ENCODE assay signal across 6 worm cellular contexts in the genomic region with DNA sequence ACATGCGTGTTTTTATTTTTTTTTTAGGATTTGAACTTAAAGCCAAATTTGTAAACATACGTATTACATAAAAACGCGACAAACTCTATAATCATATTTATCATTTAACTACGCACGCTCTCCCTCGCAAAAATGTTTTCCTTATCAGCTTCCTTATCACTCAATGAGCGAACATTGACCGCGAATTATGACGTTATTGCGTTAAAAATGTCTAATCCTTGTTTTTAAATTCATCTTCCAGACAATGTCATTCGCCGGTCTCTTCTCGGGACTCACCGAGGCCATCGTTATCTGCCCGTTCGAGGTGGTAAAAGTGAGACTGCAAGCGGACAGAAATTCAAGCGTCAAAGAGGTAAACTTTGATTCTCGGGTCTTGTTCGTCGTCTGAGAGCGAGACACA.
TF ChIP-seq lines count a peak whose summit lies in the region.

No protein-coding gene starts in this region.

TF ChIP-seq in whole organism, L1 larva, 84 proteins besides CTCF, POLR2A, EP300 and RAD21 (continues in another document):
- TF ChIP-seq lin-35 (GFP tag; optimal IDR thresholded peaks at IDR 0.05; lab: Kevin White, UChicago) (peak in 1 of 2 experiments; percentile 65), ceh-63 (GFP tag; optimal IDR thresholded peaks at IDR 0.05; lab: Kevin White, UChicago) (no peak), lsy-2 (tag; optimal IDR thresholded peaks at IDR 0.05; lab: Kevin White, UChicago) (no peak), unc-62 (GFP tag; optimal IDR thresholded peaks at IDR 0.05; lab: Kevin White, UChicago) (no peak), swsn-7 (tag; optimal IDR thresholded peaks at IDR 0.05; lab: Kevin White, UChicago) (no peak), aha-1 (tag; optimal IDR thresholded peaks at IDR 0.05; lab: Kevin White, UChicago) (no peak), ceh-8 (GFP tag; optimal IDR thresholded peaks at IDR 0.05; lab: Kevin White, UChicago) (no peak), jun-1 (tag; optimal IDR thresholded peaks at IDR 0.05; lab: Kevin White, UChicago) (peak; percentile 14), efl-1 (optimal IDR thresholded peaks at IDR 0.05; lab: Kevin White, UChicago) (no peak), efl-1 (GFP tag; optimal IDR thresholded peaks at IDR 0.05 in 1 of 2; lab: Kevin White, UChicago) (peak in 1 of 2 experiments; percentile 3), elt-2 (tag; optimal IDR thresholded peaks at IDR 0.05; lab: Kevin White, UChicago) (peak; percentile 99), nhr-71 (tag; optimal IDR thresholded peaks at IDR 0.05; lab: Kevin White, UChicago) (peak; percentile 73), vab-15 (tag; optimal IDR thresholded peaks at IDR 0.05; lab: Kevin White, UChicago) (no peak), mep-1 (tag; optimal IDR thresholded peaks at IDR 0.05; lab: Kevin White, UChicago) (no peak), nhr-12 (tag; optimal IDR thresholded peaks at IDR 0.05; lab: Kevin White, UChicago) (no peak)

TF ChIP-seq in whole organism, L2 larva, 48 proteins besides CTCF, POLR2A, EP300 and RAD21 (continues in another document):
- TF ChIP-seq sma-9 (GFP tag; optimal IDR thresholded peaks at IDR 0.05; lab: Kevin White, UChicago) (peak; percentile 97), sma-9 (tag; optimal IDR thresholded peaks at IDR 0.05; lab: Kevin White, UChicago) (no peak), ceh-82 (tag; optimal IDR thresholded peaks at IDR 0.05; lab: Kevin White, UChicago) (no peak), lin-13 (GFP tag; optimal IDR thresholded peaks at IDR 0.05; lab: Kevin White, UChicago) (no peak), skn-1 (tag; optimal IDR thresholded peaks at IDR 0.05; lab: Kevin White, UChicago) (peak; percentile 10), peb-1 (tag; optimal IDR thresholded peaks at IDR 0.05; lab: Kevin White, UChicago) (no peak), fos-1 (tag; optimal IDR thresholded peaks at IDR 0.05; lab: Kevin White, UChicago) (peak; percentile 94), nhr-129 (tag; optimal IDR thresholded peaks at IDR 0.05; lab: Kevin White, UChicago) (peak; percentile 24), nhr-11 (tag; optimal IDR thresholded peaks at IDR 0.05; lab: Kevin White, UChicago) (no peak), nhr-23 (tag; optimal IDR thresholded peaks at IDR 0.05; lab: Kevin White, UChicago) (no peak), nhr-10 (tag; optimal IDR thresholded peaks at IDR 0.05; lab: Kevin White, UChicago) (no peak), egl-27 (tag; optimal IDR thresholded peaks at IDR 0.05; lab: Kevin White, UChicago) (peak; percentile 57), mab-5 (tag; optimal IDR thresholded peaks at IDR 0.05; lab: Kevin White, UChicago) (no peak), dmd-4 (tag; optimal IDR thresholded peaks at IDR 0.05; lab: Kevin White, UChicago) (no peak), nhr-21 (tag; optimal IDR thresholded peaks at IDR 0.05; lab: Kevin White, UChicago) (peak; percentile 64)

TF ChIP-seq in whole organism, L3 larva, 47 proteins besides CTCF, POLR2A, EP300 and RAD21:
- TF ChIP-seq ceh-28 (tag; optimal IDR thresholded peaks at IDR 0.05; lab: Kevin White, UChicago), result peak; percentile 13
- no peak for TF ChIP-seq fos-1 (tag; optimal IDR thresholded peaks at IDR 0.05; lab: Kevin White, UChicago)
- peak; percentile 99 for TF ChIP-seq elt-2 (tag; optimal IDR thresholded peaks at IDR 0.05; lab: Kevin White, UChicago)
- TF ChIP-seq nhr-43 (tag; optimal IDR thresholded peaks at IDR 0.05; lab: Kevin White, UChicago; ENCODE audit: poor library complexity, severe bottlenecking), result peak; percentile 66
- TF ChIP-seq mdl-1 (tag; optimal IDR thresholded peaks at IDR 0.05; lab: Kevin White, UChicago), result peak; percentile 37
- peak; percentile 83 for TF ChIP-seq jun-1 (tag; optimal IDR thresholded peaks at IDR 0.05; lab: Kevin White, UChicago)
- TF ChIP-seq unc-39 (tag; optimal IDR thresholded peaks at IDR 0.05; lab: Kevin White, UChicago), result no peak
- peak; percentile 43 for TF ChIP-seq nhr-23 (tag; optimal IDR thresholded peaks at IDR 0.05; lab: Kevin White, UChicago)
- peak; percentile 74 for TF ChIP-seq pha-4 (tag; optimal IDR thresholded peaks at IDR 0.05; lab: Kevin White, UChicago)
- no peak for TF ChIP-seq R02D3.7 (tag; optimal IDR thresholded peaks at IDR 0.05; lab: Kevin White, UChicago)
- no peak for TF ChIP-seq ama-1 (optimal IDR thresholded peaks at IDR 0.05; lab: Kevin White, UChicago)
- peak in 2 of 3 experiments; percentile 69 to 90 for TF ChIP-seq elt-3 (tag; optimal IDR thresholded peaks at IDR 0.05; lab: Kevin White, UChicago)
- TF ChIP-seq pqm-1 (tag; optimal IDR thresholded peaks at IDR 0.05; lab: Kevin White, UChicago), result peak; percentile 100

TF ChIP-seq in whole organism, L4 larva, 104 proteins besides CTCF, POLR2A, EP300 and RAD21 (continues in another document):
- TF ChIP-seq mes-2 (tag; optimal IDR thresholded peaks at IDR 0.05; lab: Kevin White, UChicago; ENCODE audit: poor library complexity, severe bottlenecking), result peak; percentile 47
- peak in 1 of 2 experiments; percentile 74 for TF ChIP-seq hif-1 (tag; optimal IDR thresholded peaks at IDR 0.05; lab: Kevin White, UChicago)
- TF ChIP-seq daf-16 (GFP tag; optimal IDR thresholded peaks at IDR 0.05; lab: Kevin White, UChicago), result peak in 1 of 2 experiments; percentile 89
- peak; percentile 99 for TF ChIP-seq daf-16 (tag; optimal IDR thresholded peaks at IDR 0.05; lab: Kevin White, UChicago)
- peak; percentile 97 for TF ChIP-seq dve-1 (tag; optimal IDR thresholded peaks at IDR 0.05; lab: Kevin White, UChicago; ENCODE audit: insufficient read depth)
- no peak for TF ChIP-seq dmd-8 (GFP tag; IDR thresholded peaks at IDR 0.05; lab: Robert Waterston, UW)
- TF ChIP-seq cey-2 (tag; optimal IDR thresholded peaks at IDR 0.05; lab: Kevin White, UChicago; ENCODE audit: borderline replicate concordance, insufficient read depth), result no peak
- no peak for TF ChIP-seq ceh-32 (tag; optimal IDR thresholded peaks at IDR 0.05; lab: Kevin White, UChicago; ENCODE audit: poor library complexity)
- TF ChIP-seq nhr-77 (tag; optimal IDR thresholded peaks at IDR 0.05; lab: Kevin White, UChicago), result peak; percentile 80
- no peak for TF ChIP-seq lir-3 (tag; optimal IDR thresholded peaks at IDR 0.05; lab: Kevin White, UChicago)
- peak; percentile 69 for TF ChIP-seq mxl-3 (GFP tag; optimal IDR thresholded peaks at IDR 0.05; lab: Kevin White, UChicago)
- TF ChIP-seq hmg-1.1 (GFP tag; IDR thresholded peaks at IDR 0.05; lab: Robert Waterston, UW), result no peak
- TF ChIP-seq ctbp-1 (GFP tag; IDR thresholded peaks at IDR 0.05; lab: Robert Waterston, UW), result no peak
- no peak for TF ChIP-seq zfp-3 (GFP tag; conservative IDR thresholded peaks at IDR 0.05; lab: Robert Waterston, UW)

TF ChIP-seq in whole organism, late embryonic, 69 proteins besides CTCF, POLR2A, EP300 and RAD21:
- TF ChIP-seq dve-1 (tag; optimal IDR thresholded peaks at IDR 0.05; lab: Kevin White, UChicago), result peak; percentile 35
- TF ChIP-seq ceh-34 (tag; optimal IDR thresholded peaks at IDR 0.05; lab: Kevin White, UChicago), result no peak
- TF ChIP-seq Y22D7AL.16 (tag; optimal IDR thresholded peaks at IDR 0.05; lab: Kevin White, UChicago), result no peak
- no peak for TF ChIP-seq pat-9 (tag; optimal IDR thresholded peaks at IDR 0.05; lab: Kevin White, UChicago)
- TF ChIP-seq sox-2 (GFP tag; IDR thresholded peaks at IDR 0.05; lab: Robert Waterston, UW), result no peak
- TF ChIP-seq elt-2 (tag; optimal IDR thresholded peaks at IDR 0.05; lab: Kevin White, UChicago), result peak; percentile 94
- peak; percentile 24 for TF ChIP-seq pqm-1 (tag; optimal IDR thresholded peaks at IDR 0.05; lab: Kevin White, UChicago)

TF ChIP-seq in whole organism, young adult, 124 proteins besides CTCF, POLR2A, EP300 and RAD21:
- TF ChIP-seq nhr-80 (tag; optimal IDR thresholded peaks at IDR 0.05; lab: Kevin White, UChicago) (peak; percentile 98), lin-40 (tag; optimal IDR thresholded peaks at IDR 0.05; lab: Kevin White, UChicago) (peak; percentile 60), nhr-90 (tag; optimal IDR thresholded peaks at IDR 0.05; lab: Kevin White, UChicago) (peak; percentile 57), chd-7 (tag; optimal IDR thresholded peaks at IDR 0.05; lab: Kevin White, UChicago) (peak; percentile 9), B0336.3 (GFP tag; IDR thresholded peaks at IDR 0.05; lab: Robert Waterston, UW) (peak; percentile 35; the same call in 1 of the 2 replicates), ceh-58 (GFP tag; IDR thresholded peaks at IDR 0.05; lab: Robert Waterston, UW) (no peak), madf-10 (tag; optimal IDR thresholded peaks at IDR 0.05; lab: Kevin White, UChicago) (peak; percentile 60), unc-62 (GFP tag; optimal IDR thresholded peaks at IDR 0.05; lab: Kevin White, UChicago) (no peak), atf-7 (tag; optimal IDR thresholded peaks at IDR 0.05; lab: Kevin White, UChicago) (peak; percentile 91), pha-4 (tag; optimal IDR thresholded peaks at IDR 0.05; lab: Kevin White, UChicago) (peak; percentile 25), let-607 (tag; optimal IDR thresholded peaks at IDR 0.05; lab: Kevin White, UChicago) (peak; percentile 18 to 59), snpc-4 (GFP tag; optimal IDR thresholded peaks at IDR 0.05; lab: Kevin White, UChicago) (no peak), snpc-4 (tag; optimal IDR thresholded peaks at IDR 0.05; lab: Kevin White, UChicago) (peak in 2 of 4 experiments; percentile 21 to 42), let-526 (GFP tag; IDR thresholded peaks at IDR 0.05; lab: Robert Waterston, UW) (no peak), ztf-22 (GFP tag; optimal IDR thresholded peaks at IDR 0.05; lab: Kevin White, UChicago) (peak; percentile 82), Y56A3A.18 (GFP tag; IDR thresholded peaks at IDR 0.05; lab: Robert Waterston, UW) (no peak), F33H1.4 (GFP tag; IDR thresholded peaks at IDR 0.05; lab: Robert Waterston, UW) (no peak), lir-1 (GFP tag; conservative IDR thresholded peaks at IDR 0.05; lab: Robert Waterston, UW) (no peak), ets-4 (GFP tag; optimal IDR thresholded peaks at IDR 0.05; lab: Kevin White, UChicago) (peak; percentile 71), ZK185.1 (tag; optimal IDR thresholded peaks at IDR 0.05; lab: Kevin White, UChicago; ENCODE audit: poor library complexity, severe bottlenecking) (peak; percentile 20), fkh-3 (tag; optimal IDR thresholded peaks at IDR 0.05; lab: Kevin White, UChicago) (no peak)
